Fruit fly (Drosophila melanogaster) whole organism, embryonic: Measurements from ENCODE around the gene bbg.
A peak's percentile ranks its signal among the peaks of the same experiment; 100 is the strongest.

Experiments used
- Adf1 ChIP-seq: fragments of 200-800 bp; sonication (Bioruptor generic); IDR thresholded peaks from 2 replicates; pipeline ENCODE4 v1.3.6; 2022; ENCODE audit warnings: missing biosample characterization, missing genetic modification characterization
- Antp ChIP-seq: fragments of 200-800 bp; sonication (Bioruptor generic); optimal IDR thresholded peaks from 3 replicates; lab custom pipeline; 2016; ENCODE audit warnings: missing biosample characterization, missing genetic modification characterization
- CG10274 ChIP-seq: fragments of 200-800 bp; sonication (Bioruptor generic); optimal IDR thresholded peaks from 3 replicates; lab custom pipeline; 2017; ENCODE audit warnings: missing biosample characterization, mild to moderate bottlenecking, missing genetic modification characterization
- CG10366 ChIP-seq: fragments of 200-800 bp; sonication (Bioruptor generic); IDR thresholded peaks from 2 replicates; pipeline ENCODE4 v1.3.6; 2022; ENCODE audit warnings: missing biosample characterization, missing genetic modification characterization
- CG11504 ChIP-seq: fragments of 200-800 bp; sonication (Bioruptor generic); optimal IDR thresholded peaks from 3 replicates; lab custom pipeline; 2019; ENCODE audit warnings: missing biosample characterization, mild to moderate bottlenecking, missing genetic modification characterization, moderate library complexity
- CG12219 ChIP-seq: fragments of 200-800 bp; sonication (Bioruptor generic); optimal IDR thresholded peaks from 3 replicates; lab custom pipeline; 2018; ENCODE audit warnings: missing biosample characterization, mild to moderate bottlenecking, missing genetic modification characterization
- CG13296 ChIP-seq: fragments of 200-800 bp; sonication (Bioruptor generic); optimal IDR thresholded peaks from 3 replicates; lab custom pipeline; 2018; ENCODE audit warnings: missing biosample characterization, mild to moderate bottlenecking, missing genetic modification characterization
- CG14965 ChIP-seq: fragments of 200-800 bp; sonication (Bioruptor generic); optimal IDR thresholded peaks from 2 replicates; lab custom pipeline; 2016; ENCODE audit warnings: missing biosample characterization, missing genetic modification characterization, borderline replicate concordance
- CG15514 ChIP-seq: fragments of 200-800 bp; sonication (Bioruptor generic); optimal IDR thresholded peaks from 3 replicates; lab custom pipeline; 2017; ENCODE audit warnings: missing biosample characterization, missing genetic modification characterization, mild to moderate bottlenecking, moderate library complexity, missing genetic modification reagents
- CG16779 ChIP-seq: fragments of 200-800 bp; sonication (Bioruptor generic); IDR thresholded peaks from 2 replicates; pipeline ENCODE4 v1.3.6; 2022; ENCODE audit warnings: missing biosample characterization, missing genetic modification characterization
- CG17186 ChIP-seq: fragments of 200-800 bp; sonication (Bioruptor generic); optimal IDR thresholded peaks from 3 replicates; lab custom pipeline; 2017; ENCODE audit warnings: missing biosample characterization, missing genetic modification reagents, missing genetic modification characterization
- CG17829 ChIP-seq: fragments of 200-800 bp; optimal IDR thresholded peaks from 2 replicates; lab custom pipeline; 2019; ENCODE audit warnings: missing biosample characterization, mild to moderate bottlenecking, missing genetic modification characterization, moderate library complexity
- CG2116 ChIP-seq: fragments of 200-800 bp; sonication (Bioruptor generic); optimal IDR thresholded peaks from 3 replicates; lab custom pipeline; 2018; ENCODE audit warnings: missing biosample characterization, mild to moderate bottlenecking, missing genetic modification characterization
- CG30403 ChIP-seq: fragments of 200-800 bp; sonication (Bioruptor generic); optimal IDR thresholded peaks from 3 replicates; lab custom pipeline; 2016; ENCODE audit warnings: missing biosample characterization, missing genetic modification characterization
- CG31441 ChIP-seq: fragments of 200-800 bp; sonication (Bioruptor generic); IDR thresholded peaks from 2 replicates; pipeline ENCODE4 v1.3.6; 2022; ENCODE audit warnings: missing biosample characterization, missing genetic modification characterization
- CG32772 ChIP-seq: fragments of 200-800 bp; sonication (Bioruptor generic); IDR thresholded peaks from 2 replicates; pipeline ENCODE4 v1.3.6; 2022; ENCODE audit warnings: missing biosample characterization, missing genetic modification characterization
- CG33557 ChIP-seq: fragments of 200-800 bp; sonication (Bioruptor generic); optimal IDR thresholded peaks from 2 replicates; lab custom pipeline; 2019; ENCODE audit warnings: missing biosample characterization, mild to moderate bottlenecking, missing genetic modification characterization, moderate library complexity
- CG4730 ChIP-seq: fragments of 200-800 bp; sonication (Bioruptor generic); IDR thresholded peaks from 2 replicates; pipeline ENCODE4 v1.3.6; 2022; ENCODE audit warnings: missing biosample characterization, missing genetic modification characterization
- CG7928 ChIP-seq: fragments of 200-800 bp; sonication (Bioruptor generic); optimal IDR thresholded peaks from 2 replicates; lab custom pipeline; 2017; ENCODE audit warnings: missing biosample characterization, mild to moderate bottlenecking, missing genetic modification characterization
- CG8359 ChIP-seq: fragments of 200-800 bp; sonication (Bioruptor generic); optimal IDR thresholded peaks from 2 replicates; lab custom pipeline; 2017; ENCODE audit warnings: missing biosample characterization, mild to moderate bottlenecking, missing genetic modification characterization, borderline replicate concordance
- CG8388 ChIP-seq: fragments of 200-800 bp; sonication (Bioruptor generic); optimal IDR thresholded peaks from 2 replicates; lab custom pipeline; 2019; ENCODE audit warnings: missing biosample characterization, mild to moderate bottlenecking, missing genetic modification characterization, moderate library complexity
- CG9215 ChIP-seq: fragments of 200-800 bp; sonication (Bioruptor generic); IDR thresholded peaks from 2 replicates; pipeline ENCODE4 v1.3.6; 2022; ENCODE audit warnings: missing biosample characterization, missing genetic modification characterization
- Camta ChIP-seq: fragments of 200-800 bp; sonication (Bioruptor generic); optimal IDR thresholded peaks from 2 replicates; lab custom pipeline; 2016; ENCODE audit warnings: missing biosample characterization, missing genetic modification characterization
- CrebB ChIP-seq: fragments of 200-800 bp; sonication (Bioruptor generic); optimal IDR thresholded peaks from 3 replicates; lab custom pipeline; 2018; ENCODE audit warnings: missing biosample characterization, mild to moderate bottlenecking, missing genetic modification characterization
- D ChIP-seq, 2 experiments: fragments of 200-800 bp in 1 of 2; fragments of >200 bp in 1 of 2; sonication (Bioruptor generic) in 1 of 2; optimal IDR thresholded peaks; 2 replicates in 1 of 2; 3 replicates in 1 of 2; lab custom pipeline; 2017; ENCODE audit warnings: mild to moderate bottlenecking in 1 of 2, missing biosample characterization in 1 of 2, missing genetic modification characterization in 1 of 2, missing genetic modification reagents in 1 of 2
- Dbx ChIP-seq: fragments of 200-800 bp; sonication (Bioruptor generic); IDR thresholded peaks from 3 replicates; pipeline ENCODE4 v1.3.6; 2022; ENCODE audit warnings: missing biosample characterization, missing genetic modification characterization
- Gsc ChIP-seq: fragments of 200-800 bp; sonication (Bioruptor generic); IDR thresholded peaks from 2 replicates; pipeline ENCODE4 v1.3.6; 2022; ENCODE audit warnings: missing biosample characterization, missing genetic modification characterization
- HLH54F ChIP-seq: fragments of 200-800 bp; sonication (Bioruptor generic); optimal IDR thresholded peaks from 3 replicates; lab custom pipeline; 2016; ENCODE audit warnings: missing biosample characterization, missing genetic modification characterization
- Hmr ChIP-seq: fragments of 200-800 bp; sonication (Bioruptor generic); optimal IDR thresholded peaks from 3 replicates; lab custom pipeline; 2017; ENCODE audit warnings: mild to moderate bottlenecking, missing biosample characterization, missing genetic modification reagents, missing genetic modification characterization
- Lhr ChIP-seq: fragments of 200-800 bp; sonication (Bioruptor generic); optimal IDR thresholded peaks from 3 replicates; lab custom pipeline; 2017; ENCODE audit warnings: mild to moderate bottlenecking, missing biosample characterization, missing genetic modification reagents, missing genetic modification characterization
- MBD-R2 ChIP-seq: fragments of 200-800 bp; sonication (Bioruptor generic); IDR thresholded peaks from 2 replicates; pipeline ENCODE4 v1.3.6; 2022; ENCODE audit warnings: missing biosample characterization, missing genetic modification characterization
- Mes4 ChIP-seq: fragments of 200-800 bp; sonication (Bioruptor generic); optimal IDR thresholded peaks from 2 replicates; lab custom pipeline; 2016; ENCODE audit warnings: missing biosample characterization, missing genetic modification characterization
- Pdp1 ChIP-seq, 2 experiments: fragments of 200-800 bp; sonication (Bioruptor generic); optimal IDR thresholded peaks; 3 replicates each; lab custom pipeline; 2016; ENCODE audit warnings: missing biosample characterization in 2 of 2, missing genetic modification characterization in 2 of 2, mild to moderate bottlenecking in 1 of 2, moderate library complexity in 1 of 2
- Rfx ChIP-seq: fragments of 200-800 bp; sonication (Bioruptor generic); IDR thresholded peaks from 2 replicates; pipeline ENCODE4 v1.3.6; 2022; ENCODE audit warnings: missing biosample characterization, missing genetic modification characterization
- corto ChIP-seq: fragments of 200-800 bp; sonication (Bioruptor generic); optimal IDR thresholded peaks from 2 replicates; lab custom pipeline; 2016; ENCODE audit warnings: missing biosample characterization, mild to moderate bottlenecking, missing genetic modification characterization, moderate library complexity
- eyg ChIP-seq: fragments of 200-800 bp; sonication (Bioruptor generic); optimal IDR thresholded peaks from 3 replicates; lab custom pipeline; 2016; ENCODE audit warnings: missing biosample characterization, missing genetic modification characterization
- gcm ChIP-seq: fragments of 200-800 bp; sonication (Bioruptor generic); optimal IDR thresholded peaks from 2 replicates; lab custom pipeline; 2019; ENCODE audit warnings: missing biosample characterization, mild to moderate bottlenecking, missing genetic modification characterization, moderate library complexity
- grau ChIP-seq: fragments of 200-800 bp; optimal IDR thresholded peaks from 3 replicates; lab custom pipeline; 2019; ENCODE audit warnings: missing biosample characterization, mild to moderate bottlenecking, missing genetic modification characterization, moderate library complexity
- gsb-n ChIP-seq: fragments of 200-800 bp; sonication (Bioruptor generic); optimal IDR thresholded peaks from 3 replicates; lab custom pipeline; 2018; ENCODE audit warnings: missing biosample characterization, mild to moderate bottlenecking, missing genetic modification characterization
- her ChIP-seq: fragments of 200-800 bp; sonication (Bioruptor generic); optimal IDR thresholded peaks from 2 replicates; lab custom pipeline; 2016; ENCODE audit warnings: missing biosample characterization, missing genetic modification characterization
- luna ChIP-seq: fragments of 200-800 bp; sonication (Bioruptor generic); optimal IDR thresholded peaks from 2 replicates; lab custom pipeline; 2016; ENCODE audit warnings: missing biosample characterization, missing genetic modification characterization
- mirr ChIP-seq: fragments of 200-800 bp; sonication (Bioruptor generic); optimal IDR thresholded peaks from 3 replicates; lab custom pipeline; 2018; ENCODE audit warnings: missing biosample characterization, mild to moderate bottlenecking, missing genetic modification characterization
- ranshi ChIP-seq: fragments of 200-800 bp; sonication (Bioruptor generic); IDR thresholded peaks from 2 replicates; pipeline ENCODE4 v1.3.6; 2022; ENCODE audit warnings: missing biosample characterization, missing genetic modification characterization
- scrt ChIP-seq: fragments of 200-800 bp; sonication (Bioruptor generic); optimal IDR thresholded peaks from 2 replicates; lab custom pipeline; 2018; ENCODE audit warnings: missing biosample characterization, mild to moderate bottlenecking, missing genetic modification characterization, moderate library complexity
- sens ChIP-seq: fragments of 200-800 bp; sonication (Bioruptor generic); peaks from one replicate; lab custom pipeline; 2016; ENCODE audit warnings: missing biosample characterization, missing genetic modification characterization
- sr ChIP-seq: fragments of 200-800 bp; sonication (Bioruptor generic); IDR thresholded peaks from 3 replicates; pipeline ENCODE4 v1.3.6; 2022; ENCODE audit warnings: missing biosample characterization, missing genetic modification characterization
- stc ChIP-seq: fragments of 200-800 bp; sonication (Bioruptor generic); IDR thresholded peaks from 2 replicates; pipeline ENCODE4 v1.3.6; 2022; ENCODE audit warnings: missing biosample characterization, missing genetic modification characterization
- tio ChIP-seq: fragments of 200-800 bp; sonication (Bioruptor generic); optimal IDR thresholded peaks from 2 replicates; lab custom pipeline; 2017; ENCODE audit warnings: missing biosample characterization, missing genetic modification characterization, inconsistent platforms
- toy ChIP-seq: fragments of 200-800 bp; sonication (Bioruptor generic); IDR thresholded peaks from 2 replicates; pipeline ENCODE4 v1.3.6; 2022; ENCODE audit warnings: missing biosample characterization, missing genetic modification characterization

Gene bbg

DNA sequence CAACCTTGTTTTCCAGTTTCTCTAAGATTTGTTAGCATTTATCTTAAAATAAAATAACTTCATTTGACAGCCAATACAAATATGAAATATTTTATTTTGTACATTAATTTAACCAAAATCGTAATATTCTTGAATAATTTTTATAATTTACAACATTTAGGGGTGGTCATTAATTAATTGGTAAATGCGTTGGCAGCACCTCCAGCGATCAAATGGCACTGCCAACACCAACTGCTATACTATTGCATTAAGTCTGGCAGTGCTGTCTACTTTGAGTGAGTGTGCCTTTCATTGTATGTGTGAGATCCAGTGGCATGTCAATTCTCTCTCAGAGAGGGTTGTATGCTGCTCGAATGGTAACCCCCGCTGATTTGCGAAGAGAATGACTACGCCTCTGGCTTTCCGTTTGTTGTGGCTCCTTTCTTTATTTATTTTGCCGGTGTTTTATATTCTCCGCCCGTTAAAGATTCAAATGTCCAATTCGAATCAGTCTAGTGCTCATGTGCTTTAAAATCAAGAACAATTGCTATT is 125.9 kb downstream of the bbg start, which contains the start of gene CG3919 (continued):
- peak; percentile 33 for TF ChIP-seq CG33557 (GFP tag; lab: Kevin White, UChicago)
- peak; percentile 28 for TF ChIP-seq HLH54F
- TF ChIP-seq scrt (GFP tag; lab: Kevin White, UChicago), result no peak
- TF ChIP-seq luna (GFP tag; lab: Kevin White, UChicago), result peak; percentile 19
- TF ChIP-seq CG15514 (GFP tag; lab: Kevin White, UChicago), result peak; percentile 15
- TF ChIP-seq gsb-n, result peak; percentile 7
- no peak for TF ChIP-seq CrebB (tag; lab: Kevin White, UChicago)
- TF ChIP-seq Antp (GFP tag; lab: Kevin White, UChicago), result peak; percentile 81
- TF ChIP-seq CG11504 (tag; lab: Kevin White, UChicago), result peak; percentile 53
- no peak for TF ChIP-seq corto (GFP tag; lab: Kevin White, UChicago)
- TF ChIP-seq Dbx (GFP tag; lab: Robert Waterston, UW), result peak; percentile 45; the same call in 1 of the 3 replicates
- peak; percentile 25; the same call in 1 of the 2 replicates for TF ChIP-seq CG4730 (GFP tag; lab: Robert Waterston, UW)
- peak; percentile 67 for TF ChIP-seq grau (tag; lab: Kevin White, UChicago)
- TF ChIP-seq Adf1 (GFP tag; lab: Robert Waterston, UW), result no peak
- peak; percentile 92 for TF ChIP-seq sens (GFP tag; lab: Kevin White, UChicago)
- no peak for TF ChIP-seq toy (GFP tag; lab: Robert Waterston, UW)
- TF ChIP-seq Gsc, result no peak
- TF ChIP-seq CG7928 (GFP tag; lab: Kevin White, UChicago), result peak; percentile 48
- no peak for TF ChIP-seq CG17186 (GFP tag; lab: Kevin White, UChicago)
- TF ChIP-seq Hmr (GFP tag; lab: Kevin White, UChicago), result peak; percentile 65
- no peak for TF ChIP-seq D (optimal IDR thresholded peaks at IDR 0.05; lab: Kevin White, UChicago)
- peak; percentile 56 for TF ChIP-seq D (GFP tag; optimal IDR thresholded peaks at IDR 0.05; lab: Kevin White, UChicago)
- TF ChIP-seq CG10274 (GFP tag; lab: Kevin White, UChicago), result no peak
- peak; percentile 68 for TF ChIP-seq Mes4 (GFP tag; lab: Kevin White, UChicago)
- peak; percentile 37 for TF ChIP-seq CG2116 (GFP tag; lab: Kevin White, UChicago)
- peak; percentile 77 for TF ChIP-seq CG31441 (GFP tag; lab: Robert Waterston, UW)
- TF ChIP-seq CG17829 (tag; lab: Kevin White, UChicago), result peak; percentile 61
- no peak for TF ChIP-seq CG14965 (GFP tag; lab: Kevin White, UChicago)
- TF ChIP-seq Camta (GFP tag; lab: Kevin White, UChicago), result peak; percentile 10
- TF ChIP-seq gcm (GFP tag; lab: Kevin White, UChicago), result no peak
- TF ChIP-seq Pdp1 (GFP tag; optimal IDR thresholded peaks at IDR 0.05; lab: Kevin White, UChicago), result peak; percentile 20 to 21
- peak; percentile 75 for TF ChIP-seq CG30403 (GFP tag; lab: Kevin White, UChicago)
- TF ChIP-seq CG10366 (GFP tag; lab: Robert Waterston, UW), result peak; percentile 16; the same call in 1 of the 2 replicates
- peak; percentile 72; the same call in 1 of the 2 replicates for TF ChIP-seq CG16779 (GFP tag; lab: Robert Waterston, UW)
- TF ChIP-seq sr, result peak; percentile 33; the same call in 1 of the 3 replicates
- TF ChIP-seq CG12219, result peak; percentile 11
- peak; percentile 22; the same call in 1 of the 2 replicates for TF ChIP-seq MBD-R2 (GFP tag; lab: Robert Waterston, UW)
- no peak for TF ChIP-seq CG8359 (GFP tag; lab: Kevin White, UChicago)
- TF ChIP-seq CG9215 (GFP tag; lab: Robert Waterston, UW), result peak; percentile 99
- TF ChIP-seq mirr (GFP tag; lab: Kevin White, UChicago), result no peak
- peak; percentile 90 for TF ChIP-seq eyg
- peak; percentile 9 for TF ChIP-seq CG13296 (GFP tag; lab: Kevin White, UChicago)
- peak; percentile 73 for TF ChIP-seq her (GFP tag; lab: Kevin White, UChicago)
- TF ChIP-seq ranshi (GFP tag; lab: Robert Waterston, UW), result peak; percentile 27; the same call in 1 of the 2 replicates
- peak; percentile 71 for TF ChIP-seq tio (GFP tag; lab: Kevin White, UChicago)
- peak; percentile 67 for TF ChIP-seq Lhr
- peak; percentile 54; the same call in 1 of the 2 replicates for TF ChIP-seq CG32772
- TF ChIP-seq Rfx, result peak; percentile 80
- no peak; the same call in 1 of the 2 replicates for TF ChIP-seq stc (GFP tag; lab: Robert Waterston, UW)
- peak; percentile 54 for TF ChIP-seq CG8388
